Fruit fly (Drosophila melanogaster) whole organism, pupa: ENCODE measurements around the gene Rbcn-3A.

Experiments
- CG12605 ChIP-seq: fragments of 200-800 bp; sonication (Bioruptor generic); IDR thresholded peaks from 2 replicates; pipeline ENCODE4 v1.3.6; 2022; ENCODE audit warnings: missing biosample characterization, missing genetic modification characterization
- CG9948 ChIP-seq: fragments of 200-800 bp; sonication (Bioruptor generic); optimal IDR thresholded peaks from 2 replicates; lab custom pipeline; 2018; ENCODE audit warnings: missing biosample characterization, mild to moderate bottlenecking, missing genetic modification characterization, moderate library complexity
- Pif1B ChIP-seq: fragments of 200-800 bp; sonication (Bioruptor generic); optimal IDR thresholded peaks from 3 replicates; lab custom pipeline; 2016; ENCODE audit warnings: missing biosample characterization, missing genetic modification characterization
- Snoo ChIP-seq: fragments of 200-800 bp; sonication (Bioruptor generic); optimal IDR thresholded peaks from 3 replicates; lab custom pipeline; 2017; ENCODE audit warnings: missing biosample characterization, mild to moderate bottlenecking, missing genetic modification characterization, inconsistent platforms
- rn ChIP-seq: fragments of 200-800 bp; sonication (Bioruptor generic); IDR thresholded peaks from 2 replicates; pipeline ENCODE4 v1.3.6; 2022; ENCODE audit warnings: missing biosample characterization, missing genetic modification characterization

DNA sequence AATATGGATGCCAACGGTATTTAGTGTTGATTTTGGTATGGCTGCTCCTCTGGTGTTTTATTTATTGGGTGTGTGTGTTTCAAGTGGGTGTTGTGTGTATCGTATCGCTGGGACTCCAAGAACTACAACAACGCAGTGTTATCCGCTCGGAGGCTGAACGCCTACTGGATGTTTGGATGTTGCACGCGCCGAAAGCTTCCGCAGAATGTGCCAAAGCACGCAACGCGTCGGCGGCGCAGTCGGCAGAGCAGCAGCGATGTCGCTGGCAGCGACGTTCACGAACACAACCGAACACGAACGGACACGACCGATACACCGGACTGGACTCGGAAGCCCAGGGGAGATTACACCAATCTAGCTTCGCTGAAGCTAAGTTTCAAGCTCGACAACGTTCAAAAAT is 63.0 kb downstream of the Rbcn-3A start, which contains the start of gene Ca-alpha1T:
- no peak for TF ChIP-seq Pif1B
- TF ChIP-seq CG9948 (tag; lab: Kevin White, UChicago) = no peak
- TF ChIP-seq Snoo (tag; lab: Kevin White, UChicago) = no peak
- no peak for TF ChIP-seq rn
- no peak for TF ChIP-seq CG12605 (GFP tag; lab: Robert Waterston, UW)
